Worm (Caenorhabditis elegans): ENCODE measurements around the gene F54D10.7.

Gene F54D10.7

DNA sequence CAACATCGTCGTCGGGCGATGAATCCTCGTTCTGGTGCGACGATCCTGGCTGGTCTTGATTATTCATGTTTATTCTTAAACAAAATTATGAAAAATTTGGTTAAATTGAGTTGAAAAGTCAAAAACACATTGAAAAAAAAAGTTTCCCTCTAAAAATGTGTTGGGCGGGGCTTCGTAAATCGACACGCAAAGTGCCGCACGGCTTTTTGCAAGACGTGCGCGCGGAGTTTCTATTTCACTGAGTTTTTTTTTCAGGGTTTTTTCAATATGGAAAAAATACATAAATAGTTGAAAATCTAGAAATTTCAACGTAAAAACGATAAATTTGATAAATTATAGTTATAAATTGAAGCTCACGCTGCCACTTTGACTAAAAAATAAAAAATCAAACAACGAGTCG lies 13.0 kb downstream of the F54D10.7 start, which contains the start of gene F54D10.5:
Gene F54D10.5, minus strand, starts transcription at position 74 of the 400 bp plus-strand sequence.
- TF ChIP-seq bed-3 (GFP tag; optimal IDR thresholded peaks at IDR 0.05): no peak
- no peak for TF ChIP-seq ceh-43 (GFP tag; optimal IDR thresholded peaks at IDR 0.05)
- no peak for TF ChIP-seq pha-4 (tag; optimal IDR thresholded peaks at IDR 0.05)
- TF ChIP-seq lin-13 (tag; optimal IDR thresholded peaks at IDR 0.05): peak; percentile 30
- TF ChIP-seq lsy-2 (tag; optimal IDR thresholded peaks at IDR 0.05): peak; percentile 58
- TF ChIP-seq M03D4.4 (tag; optimal IDR thresholded peaks at IDR 0.05): no peak
- no peak for TF ChIP-seq blmp-1 (tag; optimal IDR thresholded peaks at IDR 0.05)
- no peak for TF ChIP-seq elt-3 (tag; optimal IDR thresholded peaks at IDR 0.05)
- TF ChIP-seq sptf-1 (tag; optimal IDR thresholded peaks at IDR 0.05): peak; percentile 43
- TF ChIP-seq lin-32 (GFP tag; optimal IDR thresholded peaks at IDR 0.05): no peak
- TF ChIP-seq mls-2 (tag; optimal IDR thresholded peaks at IDR 0.05): no peak
- no peak for TF ChIP-seq elt-1 (tag; optimal IDR thresholded peaks at IDR 0.05; ENCODE audit: borderline replicate concordance, insufficient read depth)
- no peak for TF ChIP-seq zip-8 (tag; optimal IDR thresholded peaks at IDR 0.05)
- no peak for TF ChIP-seq unc-120 (tag; optimal IDR thresholded peaks at IDR 0.05; ENCODE audit: poor library complexity, severe bottlenecking)
- TF ChIP-seq mab-5 (tag; optimal IDR thresholded peaks at IDR 0.05): peak; percentile 40
- TF ChIP-seq unc-39 (tag; optimal IDR thresholded peaks at IDR 0.05): no peak
- no peak for TF ChIP-seq flh-1 (GFP tag; optimal IDR thresholded peaks at IDR 0.05)
- TF ChIP-seq mep-1 (tag; optimal IDR thresholded peaks at IDR 0.05): peak; percentile 91
- peak; percentile 60 for TF ChIP-seq nhr-237 (tag; optimal IDR thresholded peaks at IDR 0.05)
- no peak for TF ChIP-seq ceh-39 (tag; optimal IDR thresholded peaks at IDR 0.05)
- TF ChIP-seq nhr-76 (tag; optimal IDR thresholded peaks at IDR 0.05): no peak
- TF ChIP-seq hlh-1 (tag; optimal IDR thresholded peaks at IDR 0.05): peak; percentile 52
- TF ChIP-seq ceh-83 (GFP tag; optimal IDR thresholded peaks at IDR 0.05): no peak
- TF ChIP-seq unc-62 (GFP tag; optimal IDR thresholded peaks at IDR 0.05): no peak
- no peak for TF ChIP-seq cnd-1 (tag; optimal IDR thresholded peaks at IDR 0.05)
- TF ChIP-seq nhr-12 (tag; optimal IDR thresholded peaks at IDR 0.05): no peak
- TF ChIP-seq drap-1 (GFP tag; optimal IDR thresholded peaks at IDR 0.05): no peak
- TF ChIP-seq ces-1 (GFP tag; optimal IDR thresholded peaks at IDR 0.05): no peak
- no peak for TF ChIP-seq nhr-28 (tag; optimal IDR thresholded peaks at IDR 0.05)
- TF ChIP-seq tbx-8 (GFP tag; optimal IDR thresholded peaks at IDR 0.05): no peak
- TF ChIP-seq ham-2 (GFP tag; optimal IDR thresholded peaks at IDR 0.05): no peak
- TF ChIP-seq sem-2 (GFP tag; optimal IDR thresholded peaks at IDR 0.05): no peak
- no peak for TF ChIP-seq snpc-4 (tag; optimal IDR thresholded peaks at IDR 0.05)
- no peak for TF ChIP-seq ztf-11 (tag; optimal IDR thresholded peaks at IDR 0.05)
- TF ChIP-seq nhr-2 (tag; optimal IDR thresholded peaks at IDR 0.05): peak; percentile 18

DNA sequence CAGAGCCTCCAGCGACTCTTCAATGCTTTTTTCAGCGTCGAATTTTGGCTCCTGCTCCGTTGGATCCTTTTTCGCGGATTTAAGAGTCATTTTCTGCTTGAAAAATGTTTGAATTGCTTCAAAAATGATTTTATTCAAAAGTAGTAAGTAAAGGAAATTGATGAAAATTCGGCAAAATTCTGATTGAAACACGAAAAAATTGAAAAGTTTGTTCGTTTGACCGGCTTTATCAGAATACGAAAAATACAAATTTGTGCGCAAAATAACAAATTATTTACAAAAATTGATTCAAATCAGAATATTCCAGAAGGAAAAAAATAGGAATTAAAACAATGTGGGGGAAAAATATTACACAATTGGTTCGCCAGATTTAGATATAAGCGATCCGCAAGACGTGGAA lies 14.1 kb downstream of the F54D10.7 start, which contains the start of gene F54D10.4:
Gene F54D10.4, minus strand, starts transcription at position 101 of the 400 bp plus-strand sequence.
- TF ChIP-seq mls-2 (tag; optimal IDR thresholded peaks at IDR 0.05) (no peak), ham-2 (GFP tag; optimal IDR thresholded peaks at IDR 0.05) (no peak), nhr-12 (tag; optimal IDR thresholded peaks at IDR 0.05) (no peak), cnd-1 (tag; optimal IDR thresholded peaks at IDR 0.05) (no peak), unc-120 (tag; optimal IDR thresholded peaks at IDR 0.05; ENCODE audit: poor library complexity, severe bottlenecking) (no peak), pha-4 (tag; optimal IDR thresholded peaks at IDR 0.05) (no peak), lsy-2 (tag; optimal IDR thresholded peaks at IDR 0.05) (no peak), tbx-8 (GFP tag; optimal IDR thresholded peaks at IDR 0.05) (no peak), sem-2 (GFP tag; optimal IDR thresholded peaks at IDR 0.05) (no peak), lin-32 (GFP tag; optimal IDR thresholded peaks at IDR 0.05) (no peak), ceh-83 (GFP tag; optimal IDR thresholded peaks at IDR 0.05) (no peak), nhr-237 (tag; optimal IDR thresholded peaks at IDR 0.05) (no peak), mab-5 (tag; optimal IDR thresholded peaks at IDR 0.05) (no peak)

DNA sequence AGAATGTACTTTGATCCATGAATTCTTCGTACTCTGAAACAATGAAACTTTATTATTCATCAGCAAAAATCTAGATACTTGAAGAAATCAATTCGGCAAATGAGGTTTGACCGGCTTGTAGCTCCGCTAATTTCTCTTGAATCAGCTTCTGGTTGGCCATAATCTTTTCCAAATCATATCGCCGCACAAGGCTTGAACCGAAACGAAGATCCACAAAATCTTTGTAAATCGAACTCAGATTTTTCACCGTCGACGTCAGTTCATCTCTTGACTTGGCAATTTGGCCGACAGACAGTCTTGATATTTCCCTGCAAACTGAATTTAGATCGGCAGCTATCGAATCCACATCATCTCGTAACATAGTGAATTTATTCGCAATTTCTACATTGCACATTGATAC lies 15.6 kb downstream of the F54D10.7 start:
- TF ChIP-seq nhr-76 (tag; optimal IDR thresholded peaks at IDR 0.05) (no peak), tbx-8 (GFP tag; optimal IDR thresholded peaks at IDR 0.05) (no peak), blmp-1 (tag; optimal IDR thresholded peaks at IDR 0.05) (no peak), mep-1 (tag; optimal IDR thresholded peaks at IDR 0.05) (no peak), flh-1 (GFP tag; optimal IDR thresholded peaks at IDR 0.05) (no peak), snpc-4 (tag; optimal IDR thresholded peaks at IDR 0.05) (no peak), elt-1 (tag; optimal IDR thresholded peaks at IDR 0.05; ENCODE audit: borderline replicate concordance, insufficient read depth) (no peak), zip-8 (tag; optimal IDR thresholded peaks at IDR 0.05) (no peak), lin-13 (tag; optimal IDR thresholded peaks at IDR 0.05) (no peak), ceh-43 (GFP tag; optimal IDR thresholded peaks at IDR 0.05) (no peak), ham-2 (GFP tag; optimal IDR thresholded peaks at IDR 0.05) (no peak), mab-5 (tag; optimal IDR thresholded peaks at IDR 0.05) (no peak), nhr-28 (tag; optimal IDR thresholded peaks at IDR 0.05) (no peak), bed-3 (GFP tag; optimal IDR thresholded peaks at IDR 0.05) (no peak), lin-32 (GFP tag; optimal IDR thresholded peaks at IDR 0.05) (no peak)

All from whole organism, mixed stage, embryonic.